Fruit fly (Drosophila melanogaster): Measurements from ENCODE around the gene CG44000.

dm6 chr2L:4998260-4998560 is 44.9 kb upstream of the CG44000 start:
- TF ChIP-seq Sin3A (optimal IDR thresholded peaks at IDR 0.05) (no peak), h (optimal IDR thresholded peaks at IDR 0.05) (no peak), psq (optimal IDR thresholded peaks at IDR 0.05) (no peak)

All from Kc167 (cell line).